Worm (Caenorhabditis elegans): Measurements from ENCODE around the gene sfrp-1.
A peak's percentile ranks its signal among the peaks of the same experiment; 100 is the strongest.

The sfrp-1 gene

ce11 chrIV:6415149-6415548, 12.9 kb upstream of the sfrp-1 start, which contains the start of gene exos-2:
Gene exos-2, plus strand, starts transcription at chrIV:6415478.
- TF ChIP-seq unc-42 (tag; optimal IDR thresholded peaks at IDR 0.05) = peak; percentile 55
- no peak for TF ChIP-seq dmd-4 (tag; optimal IDR thresholded peaks at IDR 0.05; ENCODE audit: borderline replicate concordance)
- no peak for TF ChIP-seq ceh-6 (GFP tag; optimal IDR thresholded peaks at IDR 0.05)
- TF ChIP-seq unc-55 (GFP tag; optimal IDR thresholded peaks at IDR 0.05) = peak; percentile 3
- no peak for TF ChIP-seq fkh-10 (GFP tag; optimal IDR thresholded peaks at IDR 0.05)
- TF ChIP-seq nfya-1 (tag; optimal IDR thresholded peaks at IDR 0.05) = peak; percentile 26
- no peak for TF ChIP-seq dve-1 (tag; optimal IDR thresholded peaks at IDR 0.05)
- peak; percentile 15 for TF ChIP-seq tbx-2 (tag; optimal IDR thresholded peaks at IDR 0.05)
- peak; percentile 30 for TF ChIP-seq ceh-31 (tag; optimal IDR thresholded peaks at IDR 0.05)
- no peak for TF ChIP-seq ceh-24 (tag; optimal IDR thresholded peaks at IDR 0.05)
- no peak for TF ChIP-seq eyg-1 (tag; optimal IDR thresholded peaks at IDR 0.05)

ce11 chrIV:6413482-6413881, 11.2 kb upstream of the sfrp-1 start, which contains the start of gene nlp-71:
Gene nlp-71, minus strand, starts transcription at chrIV:6413582.
- TF ChIP-seq lin-11 (tag; optimal IDR thresholded peaks at IDR 0.05) (no peak), hlh-8 (tag; optimal IDR thresholded peaks at IDR 0.05) (no peak), hlh-13 (GFP tag; optimal IDR thresholded peaks at IDR 0.05) (no peak), ceh-9 (tag; optimal IDR thresholded peaks at IDR 0.05) (no peak), T23F11.4 (GFP tag; optimal IDR thresholded peaks at IDR 0.05) (no peak)

- no peak for TF ChIP-seq pat-9 (tag; optimal IDR thresholded peaks at IDR 0.05)
Measured at ce11 chrIV:6404871-6405270, 2.6 kb upstream of the sfrp-1 start, which contains the start of gene srv-13. Gene srv-13, plus strand, starts transcription at chrIV:6405171.

ce11 chrIV:6403399-6403798, 1.2 kb upstream of the sfrp-1 start:
- TF ChIP-seq zip-5 (tag; optimal IDR thresholded peaks at IDR 0.05) (no peak), tbx-2 (tag; optimal IDR thresholded peaks at IDR 0.05) (no peak), K09A11.1 (tag; optimal IDR thresholded peaks at IDR 0.05; ENCODE audit: insufficient read depth) (no peak), eyg-1 (tag; optimal IDR thresholded peaks at IDR 0.05) (no peak), ceh-14 (tag; optimal IDR thresholded peaks at IDR 0.05) (no peak), lim-6 (tag; optimal IDR thresholded peaks at IDR 0.05) (no peak), pros-1 (tag; optimal IDR thresholded peaks at IDR 0.05) (no peak), T23F11.4 (GFP tag; optimal IDR thresholded peaks at IDR 0.05) (no peak), C08G9.2 (tag; optimal IDR thresholded peaks at IDR 0.05) (no peak), ahr-1 (tag; optimal IDR thresholded peaks at IDR 0.05) (no peak), syd-9 (tag; optimal IDR thresholded peaks at IDR 0.05) (no peak), ceh-48 (tag; optimal IDR thresholded peaks at IDR 0.05) (no peak), unc-86 (tag; optimal IDR thresholded peaks at IDR 0.05) (no peak), nhr-11 (tag; optimal IDR thresholded peaks at IDR 0.05) (no peak), ceh-31 (tag; optimal IDR thresholded peaks at IDR 0.05) (no peak), hlh-15 (tag; optimal IDR thresholded peaks at IDR 0.05) (no peak), elt-2 (tag; optimal IDR thresholded peaks at IDR 0.05) (no peak), pha-4 (tag; optimal IDR thresholded peaks at IDR 0.05) (no peak)

- TF ChIP-seq hlh-15 (tag; optimal IDR thresholded peaks at IDR 0.05) (no peak), ref-2 (tag; optimal IDR thresholded peaks at IDR 0.05) (no peak), tbx-2 (tag; optimal IDR thresholded peaks at IDR 0.05) (no peak), hlh-8 (tag; optimal IDR thresholded peaks at IDR 0.05) (no peak), C38D4.7 (GFP tag; optimal IDR thresholded peaks at IDR 0.05) (no peak), T23F11.4 (GFP tag; optimal IDR thresholded peaks at IDR 0.05) (no peak), nhr-11 (tag; optimal IDR thresholded peaks at IDR 0.05) (no peak), unc-86 (tag; optimal IDR thresholded peaks at IDR 0.05) (no peak), mec-3 (tag; optimal IDR thresholded peaks at IDR 0.05; ENCODE audit: borderline replicate concordance) (no peak), ets-4 (tag; optimal IDR thresholded peaks at IDR 0.05) (no peak), gmeb-2 (tag; optimal IDR thresholded peaks at IDR 0.05) (no peak), hlh-30 (tag; optimal IDR thresholded peaks at IDR 0.05; ENCODE audit: insufficient read depth) (no peak)
Measured at ce11 chrIV:6395190-6395589, 7.0 kb downstream of the sfrp-1 start.

All from whole organism, late embryonic.